Fruit fly (Drosophila melanogaster) Kc167 (cell line): ENCODE results near the gene Ror.

ENCODE experiments used
- Sin3A ChIP-seq: fragments of >200 bp; optimal IDR thresholded peaks from 2 replicates; lab custom pipeline; 2018; ENCODE audit warnings: missing external identifiers
- ttk ChIP-seq: sonication (Bioruptor generic); optimal IDR thresholded peaks from 2 replicates; lab custom pipeline; 2017; ENCODE audit warnings: missing external identifiers

DNA sequence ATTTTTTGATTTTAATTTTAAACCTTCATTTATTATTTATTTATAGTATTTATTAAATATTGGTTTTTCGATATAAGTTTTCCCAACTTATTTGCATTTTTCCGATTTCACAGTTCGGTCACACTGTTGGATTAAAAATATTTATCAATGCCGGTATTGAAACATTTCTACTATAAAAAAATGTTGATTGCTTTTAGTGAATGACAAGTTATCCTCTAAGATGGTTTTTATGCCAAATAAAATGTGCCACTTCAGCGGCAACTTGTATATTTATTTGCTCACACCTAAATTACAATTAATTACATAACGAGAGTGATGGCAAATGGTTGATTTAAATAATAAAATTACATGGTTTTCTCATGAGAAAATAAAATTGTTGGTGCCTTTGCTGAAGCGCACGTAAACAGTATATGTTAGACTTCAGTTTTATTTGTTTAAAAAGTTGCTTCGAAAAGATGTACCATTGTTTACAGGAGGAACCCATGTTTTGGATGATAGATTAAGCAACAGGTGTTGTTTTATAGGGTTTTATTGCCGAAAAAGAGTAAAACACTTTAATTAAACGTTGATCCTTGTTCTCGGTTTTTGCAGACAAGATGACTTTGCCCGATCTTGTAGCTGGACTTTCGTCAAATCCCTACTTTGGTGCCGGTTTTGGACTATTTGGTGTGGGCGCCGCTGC lies 29.0 kb upstream of the Ror start, which contains the start of gene Bcs1:
- TF ChIP-seq ttk (lab: Kevin White, UChicago) (no peak), Sin3A (lab: Kevin White, UChicago) (no peak)
